Worm (Caenorhabditis elegans): Measurements from ENCODE around the gene spp-5.

The spp-5 gene

ce11 chrX:7305520-7306186, 14.5 kb downstream of the spp-5 start, which contains the start of gene sur-5:
TSS of gene sur-5 (minus strand) at chrX:7305570.
- no peak for TF ChIP-seq lin-13 (GFP tag; optimal IDR thresholded peaks at IDR 0.05)
- TF ChIP-seq elt-3 (tag; optimal IDR thresholded peaks at IDR 0.05): peak in 4 of 6 experiments; percentile 54 to 95 (median 64)
- TF ChIP-seq tlp-1 (tag; optimal IDR thresholded peaks at IDR 0.05): no peak
- peak; percentile 77 for TF ChIP-seq lin-14 (GFP tag; optimal IDR thresholded peaks at IDR 0.05)
- TF ChIP-seq aha-1 (tag; optimal IDR thresholded peaks at IDR 0.05): no peak
- no peak for TF ChIP-seq ceh-82 (tag; optimal IDR thresholded peaks at IDR 0.05)
- no peak for TF ChIP-seq isw-1 (GFP tag; IDR thresholded peaks at IDR 0.05)
- TF ChIP-seq zip-4 (GFP tag; optimal IDR thresholded peaks at IDR 0.05): no peak
- TF ChIP-seq dsc-1 (tag; optimal IDR thresholded peaks at IDR 0.05): no peak
- peak; percentile 77 for TF ChIP-seq blmp-1 (tag; optimal IDR thresholded peaks at IDR 0.05)
- TF ChIP-seq nhr-84 (tag; optimal IDR thresholded peaks at IDR 0.05): no peak
- no peak for TF ChIP-seq efl-1 (optimal IDR thresholded peaks at IDR 0.05)
- TF ChIP-seq efl-1 (GFP tag; optimal IDR thresholded peaks at IDR 0.05 in 1 of 2): peak in 1 of 2 experiments; percentile 87
- TF ChIP-seq nhr-85 (tag): peak; percentile 78
- no peak for TF ChIP-seq pqm-1 (tag; optimal IDR thresholded peaks at IDR 0.05)
- no peak for TF ChIP-seq grh-1 (GFP tag; IDR thresholded peaks at IDR 0.05)
- peak; percentile 26 for TF ChIP-seq snu-23 (GFP tag; optimal IDR thresholded peaks at IDR 0.05)
- TF ChIP-seq mdl-1 (tag; optimal IDR thresholded peaks at IDR 0.05): peak in 1 of 2 experiments; percentile 74
- no peak for TF ChIP-seq xbp-1 (tag; optimal IDR thresholded peaks at IDR 0.05)
- TF ChIP-seq alr-1 (tag; optimal IDR thresholded peaks at IDR 0.05; ENCODE audit: borderline replicate concordance): no peak
- no peak for TF ChIP-seq ceh-63 (GFP tag; optimal IDR thresholded peaks at IDR 0.05)
- TF ChIP-seq nhr-47 (tag; optimal IDR thresholded peaks at IDR 0.05): peak; percentile 26
- TF ChIP-seq F16B12.6 (tag; optimal IDR thresholded peaks at IDR 0.05): no peak
- TF ChIP-seq lin-39 (tag; optimal IDR thresholded peaks at IDR 0.05): no peak
- TF ChIP-seq sptf-1 (tag; optimal IDR thresholded peaks at IDR 0.05): no peak
- peak; percentile 61 for TF ChIP-seq nhr-20 (tag; optimal IDR thresholded peaks at IDR 0.05)
- TF ChIP-seq unc-130 (tag; optimal IDR thresholded peaks at IDR 0.05): peak; percentile 17
- TF ChIP-seq lin-35 (GFP tag; optimal IDR thresholded peaks at IDR 0.05): peak in 1 of 2 experiments; percentile 28
- TF ChIP-seq Y116A8C.19 (tag; optimal IDR thresholded peaks at IDR 0.05; ENCODE audit: borderline replicate concordance): no peak
- TF ChIP-seq fkh-8 (tag; optimal IDR thresholded peaks at IDR 0.05): no peak
- TF ChIP-seq nhr-71 (tag; optimal IDR thresholded peaks at IDR 0.05): peak; percentile 72
- peak; percentile 12; the same call in 1 of the 2 replicates for TF ChIP-seq nhr-19 (GFP tag; conservative IDR thresholded peaks at IDR 0.05)
- TF ChIP-seq hlh-4 (tag; optimal IDR thresholded peaks at IDR 0.05): no peak
- TF ChIP-seq rnt-1 (tag; optimal IDR thresholded peaks at IDR 0.05): peak; percentile 1
- peak; percentile 2 for TF ChIP-seq lir-3 (tag; optimal IDR thresholded peaks at IDR 0.05; ENCODE audit: poor library complexity)
- no peak for TF ChIP-seq ama-1 (optimal IDR thresholded peaks at IDR 0.05)
- TF ChIP-seq elt-2 (tag; optimal IDR thresholded peaks at IDR 0.05): peak; percentile 79

ce11 chrX:7303115-7303514, 17.0 kb downstream of the spp-5 start:
- TF ChIP-seq hlh-4 (tag; optimal IDR thresholded peaks at IDR 0.05) (no peak), mdl-1 (tag; optimal IDR thresholded peaks at IDR 0.05) (no peak), ceh-82 (tag; optimal IDR thresholded peaks at IDR 0.05) (no peak), sox-4 (tag; optimal IDR thresholded peaks at IDR 0.05) (no peak), unc-30 (tag; optimal IDR thresholded peaks at IDR 0.05) (no peak), lin-13 (GFP tag; optimal IDR thresholded peaks at IDR 0.05) (no peak), ama-1 (optimal IDR thresholded peaks at IDR 0.05) (no peak), xbp-1 (tag; optimal IDR thresholded peaks at IDR 0.05) (no peak), nhr-47 (tag; optimal IDR thresholded peaks at IDR 0.05) (no peak), zip-4 (GFP tag; optimal IDR thresholded peaks at IDR 0.05) (no peak), nhr-90 (tag; optimal IDR thresholded peaks at IDR 0.05; ENCODE audit: poor library complexity) (no peak), irx-1 (tag; optimal IDR thresholded peaks at IDR 0.05) (no peak), ceh-88 (GFP tag; IDR thresholded peaks at IDR 0.05) (no peak), ceh-8 (GFP tag; optimal IDR thresholded peaks at IDR 0.05) (no peak), elt-2 (tag; optimal IDR thresholded peaks at IDR 0.05) (no peak), hpl-2 (GFP tag; optimal IDR thresholded peaks at IDR 0.05) (no peak), lin-15B (tag; optimal IDR thresholded peaks at IDR 0.05) (no peak), dsc-1 (tag; optimal IDR thresholded peaks at IDR 0.05) (no peak), C04F5.9 (tag; optimal IDR thresholded peaks at IDR 0.05) (no peak), hlh-17 (GFP tag; optimal IDR thresholded peaks at IDR 0.05; ENCODE audit: borderline replicate concordance) (no peak)
